Worm (Caenorhabditis elegans): ENCODE results near the gene C53A5.13.

DNA sequence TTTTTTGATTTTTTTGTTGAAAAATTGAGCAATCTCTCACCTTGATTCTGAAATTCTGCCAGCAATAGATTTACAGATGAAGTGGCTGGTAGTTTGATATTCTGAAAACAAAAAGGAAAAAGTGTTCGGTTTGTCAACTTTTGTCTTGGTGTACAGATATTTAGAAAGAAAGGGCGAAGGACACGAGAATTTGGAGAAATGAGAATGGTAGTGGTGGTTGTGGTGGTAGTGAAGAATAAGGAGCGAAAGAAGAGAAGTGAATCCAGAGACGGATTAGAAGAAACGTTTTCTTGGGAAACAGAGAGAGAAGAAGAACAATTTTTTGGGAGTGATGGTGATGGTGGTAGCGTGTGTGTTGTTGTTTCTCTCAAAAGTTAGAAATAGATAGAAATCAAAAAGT lies 33.0 kb downstream of the C53A5.13 start, which contains the start of gene gar-3:
- no peak for TF ChIP-seq ZK546.5 (tag; optimal IDR thresholded peaks at IDR 0.05)
- no peak for TF ChIP-seq egl-27 (tag; optimal IDR thresholded peaks at IDR 0.05)
- TF ChIP-seq nhr-11 (tag; optimal IDR thresholded peaks at IDR 0.05), result no peak
- TF ChIP-seq mbf-1 (tag; optimal IDR thresholded peaks at IDR 0.05), result no peak

All from whole organism, L2 larva.